Fruit fly (Drosophila melanogaster): ENCODE data around the gene CG6937.

DNA sequence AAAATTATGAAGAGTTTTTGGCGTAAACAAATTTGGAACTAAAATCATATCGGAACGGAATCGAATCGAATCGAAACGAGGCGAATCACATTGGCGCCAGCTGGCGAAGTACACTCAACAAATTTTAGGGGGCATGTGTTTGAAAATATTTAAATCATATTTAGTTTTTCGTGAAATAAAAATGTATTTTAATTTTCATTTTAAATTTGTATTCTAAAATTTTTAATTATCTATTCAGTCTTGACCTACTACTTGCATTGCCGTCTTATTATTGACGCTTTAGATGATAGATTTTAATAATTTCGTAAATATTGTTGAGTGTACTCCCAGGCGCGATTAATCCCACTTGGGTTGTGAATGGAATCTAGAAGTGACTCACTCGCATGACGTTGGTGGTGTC, 44.6 kb downstream of the CG6937 start:
- no peak for TF ChIP-seq CG8478 (optimal IDR thresholded peaks at IDR 0.05)
- no peak for TF ChIP-seq CTCF (optimal IDR thresholded peaks at IDR 0.05)
